Worm (Caenorhabditis elegans): ENCODE results near the gene srh-192.
A peak's percentile ranks its signal among the peaks of the same experiment; 100 is the strongest.

srh-192 gene

DNA sequence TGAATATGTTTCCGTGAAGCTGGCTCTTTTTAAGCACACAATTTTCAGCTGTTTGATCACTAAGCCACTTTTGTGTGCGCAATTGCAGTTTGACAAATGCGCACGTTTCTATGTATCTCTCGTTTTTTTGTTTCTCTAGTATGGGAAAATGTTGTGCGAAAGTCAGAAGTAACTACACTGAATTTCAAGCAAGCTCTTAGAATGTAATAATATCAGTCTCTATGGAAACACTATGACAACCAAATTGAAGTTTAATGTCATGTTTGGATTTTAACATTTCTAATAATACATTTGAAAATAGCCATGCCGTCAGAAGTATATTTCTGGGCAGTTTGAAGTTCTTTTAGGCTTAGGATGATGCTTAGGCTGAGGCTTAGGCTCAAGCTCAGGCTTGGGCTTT, 4.9 kb upstream of the srh-192 start, which contains the start of gene ZC132.9:
TSS of gene ZC132.9 (minus strand) at position 101 of the 400 bp plus-strand sequence.
- no peak for TF ChIP-seq ekl-4 (GFP tag; IDR thresholded peaks at IDR 0.05)

DNA sequence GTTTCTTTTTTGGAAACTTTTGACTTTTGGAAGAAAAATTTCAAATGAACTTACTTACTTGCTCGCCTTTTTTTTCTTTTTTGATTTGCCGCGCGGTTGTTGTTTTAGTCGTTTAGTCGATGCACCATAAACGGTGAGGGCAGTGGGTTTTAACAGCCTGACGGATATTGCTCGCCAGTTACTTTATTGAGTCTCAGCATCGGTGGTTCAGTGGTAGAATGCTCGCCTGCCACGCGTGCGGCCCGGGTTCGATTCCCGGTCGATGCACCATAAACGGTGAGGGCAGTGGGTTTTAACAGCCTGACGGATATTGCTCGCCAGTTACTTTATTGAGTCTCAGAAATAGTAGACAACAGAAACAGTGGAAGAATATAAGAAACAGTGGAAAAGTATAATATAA, 4.5 kb downstream of the srh-192 start:
- TF ChIP-seq tbp1 (GFP tag; optimal IDR thresholded peaks at IDR 0.05) (peak; percentile 73), rpc-1 (optimal IDR thresholded peaks at IDR 0.05) (peak; percentile 27), rpc-1 (tag; optimal IDR thresholded peaks at IDR 0.05) (peak; percentile 67), B0261.1 (tag; optimal IDR thresholded peaks at IDR 0.05) (peak; percentile 46), lin-26 (GFP tag; IDR thresholded peaks at IDR 0.05) (peak; percentile 67; the same call in 1 of the 2 replicates), D2030.7 (GFP tag; IDR thresholded peaks at IDR 0.05) (peak; percentile 63)

DNA sequence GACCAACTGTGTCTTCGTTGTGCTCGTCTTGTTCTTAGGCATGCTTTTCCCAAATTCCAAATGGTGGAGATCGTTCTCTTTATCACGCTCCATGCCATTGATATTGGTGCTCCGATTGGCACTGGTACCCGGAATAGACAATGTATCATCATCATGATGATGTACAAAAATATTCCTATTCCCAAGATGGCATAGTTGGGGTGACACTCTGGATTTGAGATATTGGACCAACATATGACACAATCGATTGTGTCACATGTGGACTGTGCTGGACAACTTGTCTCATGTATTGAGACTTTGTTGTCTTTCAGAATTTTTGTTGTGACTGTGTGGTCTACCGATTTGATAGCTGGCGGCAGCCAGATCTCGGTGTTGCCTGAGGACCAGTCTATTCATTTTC, 10.7 kb downstream of the srh-192 start:
- TF ChIP-seq let-607 (tag; optimal IDR thresholded peaks at IDR 0.05) (no peak), snpc-4 (GFP tag; optimal IDR thresholded peaks at IDR 0.05) (no peak), snpc-4 (tag; optimal IDR thresholded peaks at IDR 0.05) (no peak), ztf-25 (GFP tag; IDR thresholded peaks at IDR 0.05) (no peak), hlh-12 (tag; optimal IDR thresholded peaks at IDR 0.05) (no peak), dpff-1 (tag; optimal IDR thresholded peaks at IDR 0.05) (no peak), lsl-1 (GFP tag; optimal IDR thresholded peaks at IDR 0.05) (no peak), chd-7 (tag; optimal IDR thresholded peaks at IDR 0.05) (no peak), D2030.7 (GFP tag; IDR thresholded peaks at IDR 0.05) (no peak), cebp-2 (GFP tag; IDR thresholded peaks at IDR 0.05) (no peak), ztf-26 (tag; optimal IDR thresholded peaks at IDR 0.05) (no peak), sdz-38 (tag; optimal IDR thresholded peaks at IDR 0.05) (no peak)

DNA sequence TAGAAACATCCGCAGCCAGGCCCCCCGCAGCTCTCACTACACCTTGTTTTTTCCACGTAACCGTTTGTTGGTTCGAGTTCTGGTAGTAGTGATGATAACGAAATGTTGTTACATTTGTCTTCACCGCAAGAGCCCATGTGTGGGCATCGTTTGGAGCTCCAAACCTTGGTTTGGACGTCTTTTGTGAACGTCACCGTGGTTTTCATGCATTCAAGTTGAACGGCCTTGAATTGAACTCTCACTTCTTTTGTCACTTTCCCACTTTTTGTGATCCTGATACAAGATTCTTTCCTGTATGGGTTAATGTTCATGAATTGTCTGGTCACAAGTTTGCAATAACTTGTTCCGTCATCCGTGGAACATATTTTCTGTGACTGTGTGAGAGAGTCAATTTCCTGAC, 11.2 kb downstream of the srh-192 start:
- TF ChIP-seq lin-40 (tag; optimal IDR thresholded peaks at IDR 0.05) (no peak), ztf-25 (GFP tag; IDR thresholded peaks at IDR 0.05) (no peak), F57C9.4 (tag; optimal IDR thresholded peaks at IDR 0.05) (no peak), nhr-80 (tag; optimal IDR thresholded peaks at IDR 0.05) (no peak), nfyb-1 (GFP tag; IDR thresholded peaks at IDR 0.05) (no peak), F37B4.10 (GFP tag; IDR thresholded peaks at IDR 0.05) (no peak), ZK185.1 (tag; optimal IDR thresholded peaks at IDR 0.05; ENCODE audit: poor library complexity, severe bottlenecking) (no peak), cebp-1 (GFP tag; IDR thresholded peaks at IDR 0.05) (no peak), cebp-1 (tag; optimal IDR thresholded peaks at IDR 0.05) (no peak), F10E7.11 (tag; optimal IDR thresholded peaks at IDR 0.05) (no peak), lsy-27 (tag; optimal IDR thresholded peaks at IDR 0.05; ENCODE audit: borderline replicate concordance, insufficient read depth) (no peak), madf-10 (tag; optimal IDR thresholded peaks at IDR 0.05) (no peak), let-526 (GFP tag; IDR thresholded peaks at IDR 0.05) (no peak), ccch-3 (GFP tag; optimal IDR thresholded peaks at IDR 0.05) (no peak), B0261.1 (tag; optimal IDR thresholded peaks at IDR 0.05) (no peak), repo-1 (tag; optimal IDR thresholded peaks at IDR 0.05) (no peak), ama-1 (optimal IDR thresholded peaks at IDR 0.05) (no peak), ama-1 (GFP tag; optimal IDR thresholded peaks at IDR 0.05) (no peak)

DNA sequence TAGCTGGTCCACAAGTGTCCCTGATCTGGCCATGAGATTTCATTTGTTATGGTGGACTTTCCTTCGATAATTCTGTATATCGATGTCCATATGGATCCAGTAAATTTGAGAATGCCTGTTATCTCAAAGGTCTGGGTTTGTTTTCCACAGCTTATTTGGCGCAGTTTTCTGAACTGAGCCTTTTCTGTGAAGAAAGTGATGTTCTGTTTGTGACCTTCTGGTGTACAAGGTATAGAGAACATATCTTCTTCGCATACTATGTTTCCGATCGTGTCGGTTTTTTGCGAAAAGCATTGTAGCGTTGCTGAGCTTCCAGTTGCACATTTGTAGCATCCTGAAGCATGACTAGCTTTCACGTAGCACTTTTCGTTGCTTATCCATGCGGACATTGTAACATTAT, 12.1 kb downstream of the srh-192 start:
- no peak for TF ChIP-seq Y56A3A.18 (GFP tag; IDR thresholded peaks at IDR 0.05)
- no peak for TF ChIP-seq tbx-9 (tag; optimal IDR thresholded peaks at IDR 0.05; ENCODE audit: borderline replicate concordance)
- no peak for TF ChIP-seq sptf-2 (GFP tag; optimal IDR thresholded peaks at IDR 0.05)
- TF ChIP-seq snpc-3.4 (tag; optimal IDR thresholded peaks at IDR 0.05) = no peak

All from whole organism, young adult.